Fruit fly (Drosophila melanogaster) whole organism, embryonic: ENCODE results near the gene CG6398.

Source experiments
- Aef1 ChIP-seq: fragments of 200-800 bp; sonication (Bioruptor generic); IDR thresholded peaks from 3 replicates; pipeline ENCODE4 v1.3.6; 2022; ENCODE audit warnings: missing biosample characterization, missing genetic modification characterization
- B-H1 ChIP-seq: fragments of 200-800 bp; sonication (Bioruptor generic); IDR thresholded peaks from 3 replicates; pipeline ENCODE4 v1.3.6; 2022; ENCODE audit warnings: missing biosample characterization, missing genetic modification characterization
- BtbVII ChIP-seq: fragments of 200-800 bp; sonication (Bioruptor generic); optimal IDR thresholded peaks from 3 replicates; lab custom pipeline; 2017; ENCODE audit warnings: missing biosample characterization, mild to moderate bottlenecking, missing genetic modification characterization
- CG10979 ChIP-seq: fragments of 200-800 bp; sonication (Bioruptor generic); optimal IDR thresholded peaks from 2 replicates; lab custom pipeline; 2018; ENCODE audit warnings: missing biosample characterization, mild to moderate bottlenecking, missing genetic modification characterization, moderate library complexity
- CG12391 ChIP-seq: fragments of 200-800 bp; sonication (Bioruptor generic); optimal IDR thresholded peaks from 3 replicates; lab custom pipeline; 2018; ENCODE audit warnings: missing biosample characterization, mild to moderate bottlenecking, missing genetic modification characterization, moderate library complexity
- CG14441 ChIP-seq: fragments of 200-800 bp; sonication (Bioruptor generic); IDR thresholded peaks from 2 replicates; pipeline ENCODE4 v1.3.6; 2022; ENCODE audit warnings: missing biosample characterization, missing genetic modification characterization
- CG14710 ChIP-seq: fragments of 200-800 bp; sonication (Bioruptor generic); optimal IDR thresholded peaks from 3 replicates; lab custom pipeline; 2019; ENCODE audit warnings: missing biosample characterization, mild to moderate bottlenecking, missing genetic modification characterization, moderate library complexity
- CG14860 ChIP-seq: fragments of 200-800 bp; sonication (Bioruptor generic); IDR thresholded peaks from 3 replicates; pipeline ENCODE4 v1.3.6; 2022; ENCODE audit warnings: missing biosample characterization, missing genetic modification characterization; ENCODE audit not compliant: partially characterized antibody
- CG17568 ChIP-seq: fragments of 200-800 bp; sonication (Bioruptor generic); optimal IDR thresholded peaks from 2 replicates; lab custom pipeline; 2018; ENCODE audit warnings: missing biosample characterization, mild to moderate bottlenecking, missing genetic modification characterization, moderate library complexity
- CG18262 ChIP-seq: fragments of 200-800 bp; optimal IDR thresholded peaks from 3 replicates; lab custom pipeline; 2019; ENCODE audit warnings: missing biosample characterization, mild to moderate bottlenecking, missing genetic modification characterization, moderate library complexity
- CG2116 ChIP-seq: fragments of 200-800 bp; sonication (Bioruptor generic); optimal IDR thresholded peaks from 3 replicates; lab custom pipeline; 2018; ENCODE audit warnings: missing biosample characterization, mild to moderate bottlenecking, missing genetic modification characterization
- CG2120 ChIP-seq: fragments of 200-800 bp; sonication (Bioruptor generic); optimal IDR thresholded peaks from 3 replicates; lab custom pipeline; 2016; ENCODE audit warnings: missing biosample characterization, missing genetic modification characterization
- CG32532 ChIP-seq: fragments of 200-800 bp; sonication (Bioruptor generic); IDR thresholded peaks from 2 replicates; pipeline ENCODE4 v1.3.6; 2022; ENCODE audit warnings: missing biosample characterization, missing genetic modification characterization
- CG3838 ChIP-seq: fragments of 200-800 bp; sonication (Bioruptor generic); optimal IDR thresholded peaks from 3 replicates; lab custom pipeline; 2016; ENCODE audit warnings: missing biosample characterization, missing genetic modification characterization
- CG4730 ChIP-seq: fragments of 200-800 bp; sonication (Bioruptor generic); IDR thresholded peaks from 2 replicates; pipeline ENCODE4 v1.3.6; 2022; ENCODE audit warnings: missing biosample characterization, missing genetic modification characterization
- CG6175 ChIP-seq: fragments of 200-800 bp; sonication (Bioruptor generic); IDR thresholded peaks from 3 replicates; pipeline ENCODE4 v1.3.6; 2022; ENCODE audit warnings: missing biosample characterization, missing genetic modification characterization
- CG8924 ChIP-seq: fragments of 200-800 bp; optimal IDR thresholded peaks from 3 replicates; lab custom pipeline; 2019; ENCODE audit warnings: missing biosample characterization, mild to moderate bottlenecking, missing genetic modification characterization, moderate library complexity
- CG9797 ChIP-seq: fragments of 200-800 bp; sonication (Bioruptor generic); optimal IDR thresholded peaks from 3 replicates; lab custom pipeline; 2018; ENCODE audit warnings: missing biosample characterization, mild to moderate bottlenecking, missing genetic modification characterization
- Deaf1 ChIP-seq: fragments of 200-800 bp; optimal IDR thresholded peaks from 3 replicates; lab custom pipeline; 2019; ENCODE audit warnings: missing biosample characterization, mild to moderate bottlenecking, missing genetic modification characterization, moderate library complexity
- Hand ChIP-seq: fragments of 200-800 bp; sonication (Bioruptor generic); optimal IDR thresholded peaks from 2 replicates; lab custom pipeline; 2017; ENCODE audit warnings: mild to moderate bottlenecking, missing biosample characterization, missing genetic modification reagents, missing genetic modification characterization
- HmgZ ChIP-seq: fragments of 200-800 bp; sonication (Bioruptor generic); optimal IDR thresholded peaks from 2 replicates; lab custom pipeline; 2018; ENCODE audit warnings: missing biosample characterization, mild to moderate bottlenecking, missing genetic modification characterization
- Hsf ChIP-seq: fragments of 200-800 bp; sonication (Bioruptor generic); optimal IDR thresholded peaks from 3 replicates; lab custom pipeline; 2016; ENCODE audit warnings: missing biosample characterization, missing genetic modification characterization
- Mrtf ChIP-seq: fragments of 200-800 bp; sonication (Bioruptor generic); IDR thresholded peaks from 3 replicates; pipeline ENCODE4 v1.3.6; 2022; ENCODE audit warnings: missing biosample characterization, missing genetic modification characterization
- Oaz ChIP-seq: fragments of 200-800 bp; sonication (Bioruptor generic); IDR thresholded peaks from 2 replicates; pipeline ENCODE4 v1.3.6; 2022; ENCODE audit warnings: missing biosample characterization, missing genetic modification characterization
- PHDP ChIP-seq: fragments of 200-800 bp; sonication (Bioruptor generic); optimal IDR thresholded peaks from 3 replicates; lab custom pipeline; 2018; ENCODE audit warnings: missing biosample characterization, mild to moderate bottlenecking, missing genetic modification characterization, moderate library complexity
- Spps ChIP-seq: fragments of 200-800 bp; sonication (Bioruptor generic); optimal IDR thresholded peaks from 2 replicates; lab custom pipeline; 2018; ENCODE audit warnings: missing biosample characterization, mild to moderate bottlenecking, missing genetic modification characterization
- Tbp ChIP-seq: fragments of >200 bp; optimal IDR thresholded peaks from 2 replicates; lab custom pipeline; 2018; ENCODE audit warnings: missing biosample characterization, missing genetic modification characterization
- Xbp1 ChIP-seq: fragments of 200-800 bp; sonication (Bioruptor generic); optimal IDR thresholded peaks from 3 replicates; lab custom pipeline; 2016; ENCODE audit warnings: missing biosample characterization, mild to moderate bottlenecking, missing genetic modification characterization
- amos ChIP-seq: fragments of 200-800 bp; sonication (Bioruptor generic); IDR thresholded peaks from 2 replicates; pipeline ENCODE4 v1.3.6; 2022; ENCODE audit warnings: missing biosample characterization, missing genetic modification characterization; ENCODE audit not compliant: partially characterized antibody
- ase ChIP-seq: fragments of 200-800 bp; sonication (Bioruptor generic); IDR thresholded peaks from 3 replicates; pipeline ENCODE4 v1.3.6; 2022; ENCODE audit warnings: missing biosample characterization, missing genetic modification characterization
- bcd ChIP-seq: fragments of 200-800 bp; sonication (Bioruptor generic); optimal IDR thresholded peaks from 2 replicates; lab custom pipeline; 2017; ENCODE audit warnings: missing biosample characterization, mild to moderate bottlenecking, missing genetic modification characterization
- cas ChIP-seq: fragments of 200-800 bp; sonication (Bioruptor generic); IDR thresholded peaks from 2 replicates; pipeline ENCODE4 v1.3.6; 2022; ENCODE audit warnings: missing biosample characterization, missing genetic modification characterization
- cato ChIP-seq: fragments of 200-800 bp; sonication (Bioruptor generic); optimal IDR thresholded peaks from 2 replicates; lab custom pipeline; 2016; ENCODE audit warnings: missing biosample characterization, missing genetic modification characterization, borderline replicate concordance
- corto ChIP-seq: fragments of 200-800 bp; sonication (Bioruptor generic); optimal IDR thresholded peaks from 2 replicates; lab custom pipeline; 2016; ENCODE audit warnings: missing biosample characterization, mild to moderate bottlenecking, missing genetic modification characterization, moderate library complexity
- cwo ChIP-seq: fragments of 200-800 bp; sonication (Bioruptor generic); optimal IDR thresholded peaks from 3 replicates; lab custom pipeline; 2017; ENCODE audit warnings: missing biosample characterization, missing genetic modification characterization, mild to moderate bottlenecking, moderate library complexity, missing genetic modification reagents
- gem ChIP-seq: fragments of 200-800 bp; sonication (Bioruptor generic); optimal IDR thresholded peaks from 2 replicates; lab custom pipeline; 2019; ENCODE audit warnings: missing biosample characterization, mild to moderate bottlenecking, missing genetic modification characterization, moderate library complexity
- grau ChIP-seq: fragments of 200-800 bp; optimal IDR thresholded peaks from 3 replicates; lab custom pipeline; 2019; ENCODE audit warnings: missing biosample characterization, mild to moderate bottlenecking, missing genetic modification characterization, moderate library complexity
- grn ChIP-seq: fragments of 200-800 bp; sonication (Bioruptor generic); optimal IDR thresholded peaks from 3 replicates; lab custom pipeline; 2017; ENCODE audit warnings: missing biosample characterization, missing genetic modification characterization
- h ChIP-seq: fragments of >200 bp; optimal IDR thresholded peaks from 2 replicates; lab custom pipeline; 2017
- jigr1 ChIP-seq: fragments of 200-800 bp; sonication (Bioruptor generic); IDR thresholded peaks from 3 replicates; pipeline ENCODE4 v1.3.6; 2022; ENCODE audit warnings: missing biosample characterization, missing genetic modification characterization
- lov ChIP-seq, 2 experiments: fragments of 200-800 bp in 1 of 2; fragments of >200 bp in 1 of 2; sonication (Bioruptor generic) in 1 of 2; IDR thresholded peaks in 1 of 2; optimal IDR thresholded peaks in 1 of 2; 2 replicates in 1 of 2; 3 replicates in 1 of 2; pipeline versions ENCODE4 v1.3.6 to Lab custom; 2017 to 2022; ENCODE audit warnings: missing biosample characterization in 1 of 2, missing genetic modification characterization in 1 of 2
- nom ChIP-seq: fragments of 200-800 bp; sonication (Bioruptor generic); optimal IDR thresholded peaks from 2 replicates; lab custom pipeline; 2017; ENCODE audit warnings: missing biosample characterization, missing genetic modification characterization, mild to moderate bottlenecking, moderate library complexity, missing genetic modification reagents
- otp ChIP-seq: fragments of 200-800 bp; sonication (Bioruptor generic); IDR thresholded peaks from 3 replicates; pipeline ENCODE4, ENCODE4 v1.3.6; 2022; ENCODE audit warnings: missing biosample characterization, missing genetic modification characterization
- phol ChIP-seq: fragments of 200-800 bp; sonication (Bioruptor generic); optimal IDR thresholded peaks from 3 replicates; lab custom pipeline; 2018; ENCODE audit warnings: missing biosample characterization, mild to moderate bottlenecking, missing genetic modification characterization, moderate library complexity
- pum ChIP-seq: fragments of 200-800 bp; sonication (Bioruptor generic); optimal IDR thresholded peaks from 2 replicates; lab custom pipeline; 2016; ENCODE audit warnings: missing biosample characterization, missing genetic modification characterization
- pzg ChIP-seq: fragments of 200-800 bp; sonication (Bioruptor generic); optimal IDR thresholded peaks from 3 replicates; lab custom pipeline; 2018; ENCODE audit warnings: missing biosample characterization, mild to moderate bottlenecking, missing genetic modification characterization, moderate library complexity
- row ChIP-seq: fragments of 200-800 bp; sonication (Bioruptor generic); IDR thresholded peaks from 3 replicates; pipeline ENCODE4 v1.3.6; 2022; ENCODE audit warnings: missing biosample characterization, missing genetic modification characterization
- stwl ChIP-seq: fragments of 200-800 bp; sonication (Bioruptor generic); optimal IDR thresholded peaks from 3 replicates; lab custom pipeline; 2018; ENCODE audit warnings: missing biosample characterization, mild to moderate bottlenecking, missing genetic modification characterization, moderate library complexity
- sug ChIP-seq: fragments of 200-800 bp; optimal IDR thresholded peaks from 2 replicates; lab custom pipeline; 2019; ENCODE audit warnings: missing biosample characterization, mild to moderate bottlenecking, missing genetic modification characterization, moderate library complexity
- twi ChIP-seq: fragments of 200-800 bp; optimal IDR thresholded peaks from 2 replicates; lab custom pipeline; 2019; ENCODE audit warnings: missing biosample characterization, mild to moderate bottlenecking, missing genetic modification characterization, moderate library complexity
- tx ChIP-seq: fragments of 200-800 bp; sonication (Bioruptor generic); optimal IDR thresholded peaks from 2 replicates; lab custom pipeline; 2016; ENCODE audit warnings: missing biosample characterization, missing genetic modification characterization

The CG6398 gene

DNA sequence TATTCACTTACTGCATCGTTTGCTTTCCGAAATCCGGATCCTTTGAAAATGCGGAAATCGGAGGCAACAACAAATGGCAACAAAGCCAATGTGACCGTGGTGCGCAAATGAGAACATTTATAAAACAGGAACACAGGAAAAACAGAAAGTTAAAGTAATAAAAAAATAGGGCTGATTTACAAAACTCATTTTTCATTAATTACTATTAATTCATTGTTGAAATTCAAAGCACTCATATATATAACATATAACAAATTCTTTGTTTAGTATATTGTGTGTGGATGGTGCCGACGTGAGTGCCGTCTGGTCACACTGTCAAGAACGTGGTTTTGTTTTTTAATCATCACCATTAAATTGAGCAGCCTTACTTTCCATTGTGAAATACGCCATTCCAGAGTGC, 30.1 kb downstream of the CG6398 start, which contains the start of the genes Arp8 and CG6769 (continued):
- TF ChIP-seq CG17568 (GFP tag; lab: Kevin White, UChicago), result no peak
- no peak for TF ChIP-seq cwo
- TF ChIP-seq pzg (GFP tag; lab: Kevin White, UChicago), result peak; percentile 46
- no peak for TF ChIP-seq h (lab: Kevin White, UChicago)
- no peak for TF ChIP-seq grn
- TF ChIP-seq row, result peak; percentile 64
- no peak for TF ChIP-seq corto (GFP tag; lab: Kevin White, UChicago)
- TF ChIP-seq PHDP (tag; lab: Kevin White, UChicago), result peak; percentile 2
- TF ChIP-seq Tbp (GFP tag; lab: Kevin White, UChicago), result no peak
- no peak for TF ChIP-seq BtbVII (GFP tag; lab: Kevin White, UChicago)
- TF ChIP-seq lov (optimal IDR thresholded peaks at IDR 0.05; lab: Kevin White, UChicago), result no peak
- no peak for TF ChIP-seq lov (GFP tag; IDR thresholded peaks at IDR 0.05; lab: Robert Waterston, UW)
- TF ChIP-seq Deaf1 (tag; lab: Kevin White, UChicago), result no peak
- no peak for TF ChIP-seq Mrtf (GFP tag; lab: Robert Waterston, UW)
- peak; percentile 80 for TF ChIP-seq CG9797 (GFP tag; lab: Kevin White, UChicago)
- no peak for TF ChIP-seq pum (GFP tag; lab: Kevin White, UChicago)
- no peak for TF ChIP-seq Oaz (GFP tag; lab: Robert Waterston, UW)
- no peak for TF ChIP-seq otp (GFP tag; lab: Robert Waterston, UW)
- peak; percentile 47 for TF ChIP-seq CG8924 (tag; lab: Kevin White, UChicago)
- peak; percentile 20 for TF ChIP-seq Hsf (GFP tag; lab: Kevin White, UChicago)
- peak; percentile 21 for TF ChIP-seq CG18262 (tag; lab: Kevin White, UChicago)
- no peak for TF ChIP-seq Spps (tag; lab: Kevin White, UChicago)
- no peak for TF ChIP-seq twi (tag; lab: Kevin White, UChicago)
- TF ChIP-seq CG10979, result peak; percentile 40
- TF ChIP-seq ase, result no peak
- TF ChIP-seq CG14860 (GFP tag; lab: Robert Waterston, UW), result no peak
- TF ChIP-seq CG14710 (tag; lab: Kevin White, UChicago), result peak; percentile 61
- TF ChIP-seq stwl, result peak; percentile 42
- TF ChIP-seq CG2116 (GFP tag; lab: Kevin White, UChicago), result peak; percentile 53
- peak; percentile 30 for TF ChIP-seq HmgZ
- TF ChIP-seq sug (tag; lab: Kevin White, UChicago), result no peak
- no peak for TF ChIP-seq jigr1 (GFP tag; lab: Robert Waterston, UW)
- peak; percentile 16 for TF ChIP-seq cato (GFP tag; lab: Kevin White, UChicago)
- peak; percentile 2 for TF ChIP-seq nom (GFP tag; lab: Kevin White, UChicago)
- no peak for TF ChIP-seq B-H1
- TF ChIP-seq CG14441 (GFP tag; lab: Robert Waterston, UW), result no peak
- peak; percentile 54 for TF ChIP-seq phol (tag; lab: Kevin White, UChicago)
- no peak for TF ChIP-seq Hand (GFP tag; lab: Kevin White, UChicago)
- peak; percentile 6 for TF ChIP-seq Xbp1 (GFP tag; lab: Kevin White, UChicago)
- no peak for TF ChIP-seq CG3838 (GFP tag; lab: Kevin White, UChicago)
- no peak for TF ChIP-seq CG32532 (GFP tag; lab: Robert Waterston, UW)
- peak; percentile 41 for TF ChIP-seq CG2120 (GFP tag; lab: Kevin White, UChicago)
- peak; percentile 40 for TF ChIP-seq gem (tag; lab: Kevin White, UChicago)
- TF ChIP-seq CG12391 (tag; lab: Kevin White, UChicago), result peak; percentile 55
- no peak for TF ChIP-seq bcd (GFP tag; lab: Kevin White, UChicago)
- TF ChIP-seq tx (GFP tag; lab: Kevin White, UChicago), result no peak
- no peak for TF ChIP-seq CG6175 (GFP tag; lab: Robert Waterston, UW)
- peak; percentile 57 for TF ChIP-seq grau (tag; lab: Kevin White, UChicago)
- no peak for TF ChIP-seq Aef1 (GFP tag; lab: Robert Waterston, UW)
- no peak for TF ChIP-seq CG4730 (GFP tag; lab: Robert Waterston, UW)
- TF ChIP-seq amos, result no peak
- no peak for TF ChIP-seq cas (GFP tag; lab: Robert Waterston, UW)
